Worm (Caenorhabditis elegans): ENCODE measurements around the gene lron-13.

DNA sequence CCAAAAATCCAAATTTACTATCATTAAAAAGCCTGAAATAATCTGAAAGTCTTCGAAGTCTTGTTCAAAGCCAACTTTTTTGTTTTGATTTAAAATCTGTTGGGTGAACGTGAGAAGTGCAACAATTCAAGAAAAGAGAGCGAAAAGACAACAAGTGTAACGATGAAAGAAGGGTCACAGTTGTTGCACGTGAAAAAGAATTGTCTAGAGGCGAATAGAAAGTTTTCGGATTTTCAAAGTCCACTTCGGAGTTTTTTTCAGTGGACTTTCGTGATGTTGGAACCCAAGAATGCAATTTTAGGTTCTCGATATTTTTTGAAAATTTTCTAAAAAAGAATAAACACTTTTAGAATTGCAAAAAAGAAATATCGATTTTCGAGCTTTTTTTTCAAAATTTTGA is 22.7 kb downstream of the lron-13 start:
- TF ChIP-seq W03F9.2 (tag; optimal IDR thresholded peaks at IDR 0.05), result no peak
- no peak for TF ChIP-seq dao-5 (tag; optimal IDR thresholded peaks at IDR 0.05)

Data from whole organism, L4/young adult.